Fruit fly (Drosophila melanogaster): ENCODE results near the gene Pxt.

Gene Pxt

DNA sequence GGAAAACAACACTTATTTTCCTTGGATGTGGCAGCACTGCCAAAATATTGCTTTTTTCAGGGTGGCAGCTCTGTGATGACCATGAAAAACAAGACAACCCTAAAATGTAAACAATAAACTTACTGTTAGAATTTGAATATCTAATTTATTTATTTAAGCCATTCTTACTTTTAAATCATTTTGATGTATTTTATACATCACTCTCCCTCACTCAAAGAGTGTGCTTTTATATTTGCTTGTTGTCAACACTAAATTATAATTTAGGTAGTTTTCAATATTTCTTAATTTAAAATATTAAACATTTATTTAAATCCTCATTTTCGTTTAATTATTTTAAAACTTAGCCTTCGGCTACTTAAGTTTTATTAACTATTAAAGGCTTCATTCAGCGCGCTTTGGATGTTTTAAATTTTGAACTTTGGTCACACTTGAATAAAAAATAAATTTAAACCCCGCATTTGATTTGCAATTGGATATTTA is 48.4 kb upstream of the Pxt start, which contains the start of the genes CG7523 and Mps1 (continued):
- TF ChIP-seq Asciz (GFP tag; optimal IDR thresholded peaks at IDR 0.05) (no peak), Awh (GFP tag; IDR thresholded peaks at IDR 0.05) (no peak), GATAe (GFP tag; conservative IDR thresholded peaks at IDR 0.05) (no peak), CG4707 (GFP tag; optimal IDR thresholded peaks at IDR 0.05) (no peak), CG17361 (GFP tag; IDR thresholded peaks at IDR 0.05) (peak; percentile 59; the same call in 2 of the 3 replicates), CG17912 (GFP tag; optimal IDR thresholded peaks at IDR 0.05) (peak; percentile 59), HLH54F (GFP tag; optimal IDR thresholded peaks at IDR 0.05) (no peak), CG1832 (GFP tag; optimal IDR thresholded peaks at IDR 0.05) (no peak), CG14965 (GFP tag; optimal IDR thresholded peaks at IDR 0.05; ENCODE audit: borderline replicate concordance) (no peak), CG9437 (GFP tag; optimal IDR thresholded peaks at IDR 0.05) (no peak), CG8281 (tag; optimal IDR thresholded peaks at IDR 0.05) (no peak), CG14860 (GFP tag; IDR thresholded peaks at IDR 0.05; ENCODE audit: partially characterized antibody) (no peak), eyg (GFP tag; optimal IDR thresholded peaks at IDR 0.05) (no peak), dmrt99B (tag; optimal IDR thresholded peaks at IDR 0.05) (no peak), CG17328 (GFP tag; IDR thresholded peaks at IDR 0.05) (no peak), PHDP (tag; optimal IDR thresholded peaks at IDR 0.05) (no peak), Scr (GFP tag; IDR thresholded peaks at IDR 0.05; ENCODE audit: partially characterized antibody) (no peak), cg (GFP tag; optimal IDR thresholded peaks at IDR 0.05) (no peak), zen2 (GFP tag; IDR thresholded peaks at IDR 0.05; ENCODE audit: partially characterized antibody) (no peak), CG7987 (GFP tag; optimal IDR thresholded peaks at IDR 0.05) (no peak), MBD-R2 (GFP tag; IDR thresholded peaks at IDR 0.05) (peak; percentile 63), Hr51 (GFP tag; optimal IDR thresholded peaks at IDR 0.05) (no peak), CG11696 (GFP tag; IDR thresholded peaks at IDR 0.05) (no peak), CTCF (GFP tag; optimal IDR thresholded peaks at IDR 0.05) (peak; percentile 55), CG5180 (GFP tag; optimal IDR thresholded peaks at IDR 0.05) (no peak), Xbp1 (GFP tag; optimal IDR thresholded peaks at IDR 0.05) (peak; percentile 4), CG8944 (GFP tag; optimal IDR thresholded peaks at IDR 0.05) (no peak), gem (tag; optimal IDR thresholded peaks at IDR 0.05) (no peak), CrebB (tag; optimal IDR thresholded peaks at IDR 0.05) (no peak), CG18262 (tag; optimal IDR thresholded peaks at IDR 0.05) (peak; percentile 27), YL-1 (GFP tag; optimal IDR thresholded peaks at IDR 0.05) (peak; percentile 47), insv (GFP tag; optimal IDR thresholded peaks at IDR 0.05) (peak in 1 of 2 experiments; percentile 21), CG43689 (GFP tag; IDR thresholded peaks at IDR 0.05) (no peak), CG18599 (GFP tag; optimal IDR thresholded peaks at IDR 0.05) (no peak), Dip3 (GFP tag; optimal IDR thresholded peaks at IDR 0.05) (no peak), CG31388 (GFP tag; optimal IDR thresholded peaks at IDR 0.05) (no peak), Doc3 (GFP tag; IDR thresholded peaks at IDR 0.05; ENCODE audit: partially characterized antibody) (no peak), Hmx (GFP tag; optimal IDR thresholded peaks at IDR 0.05) (no peak), CG11247 (GFP tag; IDR thresholded peaks at IDR 0.05) (no peak), Xrp1 (GFP tag; IDR thresholded peaks at IDR 0.05) (no peak), rib (GFP tag; IDR thresholded peaks at IDR 0.05) (no peak), CG9727 (GFP tag; optimal IDR thresholded peaks at IDR 0.05) (peak; percentile 10), Ptx1 (GFP tag; IDR thresholded peaks at IDR 0.05) (no peak), CG31224 (GFP tag; IDR thresholded peaks at IDR 0.05) (no peak), CG10209 (GFP tag; optimal IDR thresholded peaks at IDR 0.05) (no peak), sna (GFP tag; IDR thresholded peaks at IDR 0.05; ENCODE audit: partially characterized antibody) (no peak), HLHmδ (GFP tag; optimal IDR thresholded peaks at IDR 0.05) (no peak), CG3407 (GFP tag; optimal IDR thresholded peaks at IDR 0.05) (no peak), Lpt (GFP tag; optimal IDR thresholded peaks at IDR 0.05) (no peak), CG11723 (GFP tag; optimal IDR thresholded peaks at IDR 0.05) (no peak), so (GFP tag; IDR thresholded peaks at IDR 0.05) (no peak)

Data from whole organism, embryonic.